Fruit fly (Drosophila melanogaster) whole organism, pupa: ENCODE data around the gene Smu1.

Experiments
- CG14655 ChIP-seq: fragments of 200-800 bp; sonication (Bioruptor generic); optimal IDR thresholded peaks from 3 replicates; lab custom pipeline; 2017; ENCODE audit warnings: mild to moderate bottlenecking, missing biosample characterization, missing genetic modification reagents, missing genetic modification characterization
- CG15710 ChIP-seq: fragments of 200-800 bp; sonication (Bioruptor generic); optimal IDR thresholded peaks from 2 replicates; lab custom pipeline; 2018; ENCODE audit warnings: missing biosample characterization, mild to moderate bottlenecking, missing genetic modification characterization, moderate library complexity
- CG17806 ChIP-seq: fragments of 200-800 bp; sonication (Bioruptor generic); optimal IDR thresholded peaks from 2 replicates; lab custom pipeline; 2018; ENCODE audit warnings: missing biosample characterization, mild to moderate bottlenecking, missing genetic modification characterization, moderate library complexity
- CG34367 ChIP-seq: fragments of 200-800 bp; sonication (Bioruptor generic); optimal IDR thresholded peaks from 2 replicates; lab custom pipeline; 2018; ENCODE audit warnings: missing biosample characterization, mild to moderate bottlenecking, missing genetic modification characterization
- CG4496 ChIP-seq: fragments of 200-800 bp; sonication (Bioruptor generic); IDR thresholded peaks from 3 replicates; pipeline ENCODE4 v1.3.6; 2022; ENCODE audit warnings: missing biosample characterization, missing genetic modification characterization
- CG8159 ChIP-seq: fragments of 200-800 bp; sonication (Bioruptor generic); optimal IDR thresholded peaks from 3 replicates; lab custom pipeline; 2018; ENCODE audit warnings: missing biosample characterization, mild to moderate bottlenecking, missing genetic modification characterization, moderate library complexity
- CG8301 ChIP-seq: fragments of 200-800 bp; sonication (Bioruptor generic); optimal IDR thresholded peaks from 2 replicates; lab custom pipeline; 2018; ENCODE audit warnings: missing biosample characterization, mild to moderate bottlenecking, missing genetic modification characterization
- CG9948 ChIP-seq: fragments of 200-800 bp; sonication (Bioruptor generic); optimal IDR thresholded peaks from 2 replicates; lab custom pipeline; 2018; ENCODE audit warnings: missing biosample characterization, mild to moderate bottlenecking, missing genetic modification characterization, moderate library complexity
- EcR ChIP-seq: fragments of 200-800 bp; sonication (Bioruptor generic); optimal IDR thresholded peaks from 3 replicates; lab custom pipeline; 2019; ENCODE audit warnings: missing biosample characterization, missing genetic modification characterization, mild to moderate bottlenecking, moderate library complexity, missing genetic modification reagents
- Pif1A ChIP-seq: fragments of 200-800 bp; sonication (Bioruptor generic); optimal IDR thresholded peaks from 3 replicates; lab custom pipeline; 2016; ENCODE audit warnings: missing biosample characterization, missing genetic modification characterization
- fd96Ca ChIP-seq: fragments of 200-800 bp; sonication (Bioruptor generic); IDR thresholded peaks from 3 replicates; pipeline ENCODE4 v1.3.6; 2022; ENCODE audit warnings: missing biosample characterization, missing genetic modification characterization
- gl ChIP-seq: fragments of 200-800 bp; sonication (Bioruptor generic); optimal IDR thresholded peaks from 2 replicates; lab custom pipeline; 2018; ENCODE audit warnings: missing biosample characterization, mild to moderate bottlenecking, missing genetic modification characterization
- rn ChIP-seq: fragments of 200-800 bp; sonication (Bioruptor generic); IDR thresholded peaks from 2 replicates; pipeline ENCODE4 v1.3.6; 2022; ENCODE audit warnings: missing biosample characterization, missing genetic modification characterization

- no peak for TF ChIP-seq CG17806 (tag; lab: Kevin White, UChicago)
- no peak for TF ChIP-seq CG9948 (tag; lab: Kevin White, UChicago)
- TF ChIP-seq gl (tag; lab: Kevin White, UChicago), result no peak
- no peak for TF ChIP-seq rn (GFP tag; lab: Robert Waterston, UW)
- TF ChIP-seq EcR (GFP tag; lab: Kevin White, UChicago), result no peak
- TF ChIP-seq Pif1A, result peak; percentile 40
- no peak; the same call in 2 of the 3 replicates for TF ChIP-seq CG4496 (GFP tag; lab: Robert Waterston, UW)
- TF ChIP-seq CG15710 (tag; lab: Kevin White, UChicago), result no peak
- no peak for TF ChIP-seq CG8159 (tag; lab: Kevin White, UChicago)
- TF ChIP-seq fd96Ca, result peak; percentile 36; the same call in 1 of the 3 replicates
- no peak for TF ChIP-seq CG8301
- no peak for TF ChIP-seq CG14655 (GFP tag; lab: Kevin White, UChicago)
- peak; percentile 23 for TF ChIP-seq CG34367 (tag; lab: Kevin White, UChicago)
These were observed at the start of gene Smu1, which contains the start of gene dnk for dm6 chr3R:18980863-18981536.
